Worm (Caenorhabditis elegans) whole organism, early embryonic: ENCODE data around the gene ttr-19.

Source experiments
- aly-1 ChIP-seq: sonication (generic microtip); optimal IDR thresholded peaks from 2 replicates; lab custom pipeline; 2016; ENCODE audit warnings: missing genetic modification characterization, missing compliant biosample characterization
- ama-1 ChIP-seq: fragments of 150-350 bp; optimal IDR thresholded peaks from 2 replicates; lab custom pipeline; 2014
- flt-1 ChIP-seq: fragments of 200-800 bp; sonication (Bioruptor generic); IDR thresholded peaks from 2 replicates; pipeline ENCODE4 v1.3.6; 2022; ENCODE audit warnings: missing genetic modification characterization, missing compliant biosample characterization
- hmbx-1 ChIP-seq: sonication (generic microtip); optimal IDR thresholded peaks from 2 replicates; lab custom pipeline; 2016; ENCODE audit warnings: mild to moderate bottlenecking, missing genetic modification characterization, missing compliant biosample characterization
- scrt-1 ChIP-seq: fragments of 200-800 bp; sonication (Bioruptor generic); IDR thresholded peaks from 2 replicates; pipeline ENCODE4 v1.3.6; 2022; ENCODE audit warnings: missing genetic modification characterization, missing compliant biosample characterization
- tbx-11 ChIP-seq: fragments of 200-800 bp; sonication (Bioruptor generic); IDR thresholded peaks from 2 replicates; pipeline ENCODE4 v1.3.6; 2022; ENCODE audit warnings: missing genetic modification characterization, missing compliant biosample characterization
- tra-4 ChIP-seq: sonication (generic microtip); optimal IDR thresholded peaks from 2 replicates; lab custom pipeline; 2017; ENCODE audit warnings: missing genetic modification characterization, missing compliant biosample characterization

- TF ChIP-seq flt-1 (GFP tag; lab: Robert Waterston, UW) (no peak), tra-4 (tag; lab: Kevin White, UChicago) (no peak), aly-1 (tag; lab: Kevin White, UChicago) (no peak), ama-1 (no peak), scrt-1 (GFP tag; lab: Robert Waterston, UW) (no peak), hmbx-1 (tag; lab: Kevin White, UChicago) (no peak), tbx-11 (GFP tag; lab: Robert Waterston, UW) (no peak)
Measured at ce11 chrV:10270214-10270613, 43.0 kb upstream of the ttr-19 start, which contains the start of gene ric-4.
